Worm (Caenorhabditis elegans) whole organism, young adult: ENCODE data around the gene jac-1.
A peak's percentile ranks its signal among the peaks of the same experiment; 100 is the strongest.

Experiments used
- B0019.2 ChIP-seq: fragments of 200-800 bp; sonication (Bioruptor generic); conservative IDR thresholded peaks from 2 replicates; pipeline ENCODE4 v1.3.6; 2022; ENCODE audit warnings: missing genetic modification reagents, missing genetic modification characterization, missing compliant biosample characterization
- D2030.7 ChIP-seq: fragments of 200-800 bp; sonication (Bioruptor generic); IDR thresholded peaks from 2 replicates; pipeline ENCODE4 v1.3.6; 2022; ENCODE audit warnings: missing genetic modification reagents, missing genetic modification characterization, missing compliant biosample characterization
- F23B12.7 ChIP-seq: sonication (generic microtip); optimal IDR thresholded peaks from 2 replicates; lab custom pipeline; 2017; ENCODE audit warnings: missing genetic modification characterization, mild to moderate bottlenecking, missing compliant biosample characterization, antibody characterized with exemption, moderate library complexity; ENCODE audit not compliant: insufficient read depth
- F33H1.4 ChIP-seq: fragments of 200-800 bp; sonication (Bioruptor generic); IDR thresholded peaks from 2 replicates; pipeline ENCODE4 v1.3.6; 2022; ENCODE audit warnings: missing genetic modification reagents, missing genetic modification characterization, missing compliant biosample characterization
- F55B11.4 ChIP-seq: sonication (generic microtip); optimal IDR thresholded peaks from 2 replicates; lab custom pipeline; 2016; ENCODE audit warnings: missing compliant biosample characterization, missing genetic modification characterization, borderline replicate concordance; ENCODE audit not compliant: insufficient read depth
- F57C9.4 ChIP-seq: sonication (generic microtip); optimal IDR thresholded peaks from 2 replicates; lab custom pipeline; 2017; ENCODE audit warnings: mild to moderate bottlenecking, missing genetic modification characterization, missing compliant biosample characterization
- K11D2.4 ChIP-seq: fragments of 200-800 bp; sonication (Bioruptor generic); IDR thresholded peaks from 2 replicates; pipeline ENCODE4 v1.3.6; 2022; ENCODE audit warnings: missing genetic modification reagents, missing genetic modification characterization, missing compliant biosample characterization
- Y53F4B.3 ChIP-seq: fragments of 200-800 bp; sonication (Bioruptor generic); IDR thresholded peaks from 2 replicates; pipeline ENCODE4 v1.3.6; 2022; ENCODE audit warnings: missing genetic modification reagents, missing genetic modification characterization, missing compliant biosample characterization
- Y67H2A.10 ChIP-seq: fragments of 200-800 bp; sonication (Bioruptor generic); conservative IDR thresholded peaks from 2 replicates; pipeline ENCODE4 v1.3.6; 2022; ENCODE audit warnings: missing genetic modification reagents, missing genetic modification characterization, missing compliant biosample characterization
- Y79H2A.3 ChIP-seq: fragments of 200-800 bp; sonication (Bioruptor generic); conservative IDR thresholded peaks from 2 replicates; pipeline ENCODE4 v1.3.6; 2022; ENCODE audit warnings: missing genetic modification reagents, missing genetic modification characterization, missing compliant biosample characterization
- ZK185.1 ChIP-seq: sonication (generic microtip); optimal IDR thresholded peaks from 2 replicates; lab custom pipeline; 2016; ENCODE audit warnings: mild to moderate bottlenecking, missing genetic modification characterization, missing compliant biosample characterization; ENCODE audit not compliant: poor library complexity, severe bottlenecking
- aptf-2 ChIP-seq: fragments of 200-800 bp; sonication (Bioruptor generic); conservative IDR thresholded peaks from 2 replicates; pipeline ENCODE4 v1.3.6; 2022; ENCODE audit warnings: missing genetic modification reagents, missing genetic modification characterization, missing compliant biosample characterization
- atf-7 ChIP-seq: sonication (generic microtip); optimal IDR thresholded peaks from 2 replicates; lab custom pipeline; 2017; ENCODE audit warnings: mild to moderate bottlenecking, missing genetic modification characterization, missing compliant biosample characterization
- athp-1 ChIP-seq: sonication (generic microtip); optimal IDR thresholded peaks from 2 replicates; lab custom pipeline; 2017; ENCODE audit warnings: mild to moderate bottlenecking, missing genetic modification characterization, missing compliant biosample characterization
- attf-3 ChIP-seq: fragments of 200-800 bp; sonication (Bioruptor generic); conservative IDR thresholded peaks from 2 replicates; pipeline ENCODE4 v1.3.6; 2022; ENCODE audit warnings: missing genetic modification reagents, missing genetic modification characterization, missing compliant biosample characterization
- attf-5 ChIP-seq: fragments of 200-800 bp; sonication (Bioruptor generic); optimal IDR thresholded peaks from 2 replicates; lab custom pipeline; 2018; ENCODE audit warnings: mild to moderate bottlenecking, missing genetic modification characterization, missing compliant biosample characterization
- cebp-2 ChIP-seq: fragments of 200-800 bp; sonication (Bioruptor generic); IDR thresholded peaks from 2 replicates; pipeline ENCODE4 v1.3.6; 2022; ENCODE audit warnings: missing genetic modification characterization, missing compliant biosample characterization
- ceh-79 ChIP-seq: sonication (generic microtip); optimal IDR thresholded peaks from 2 replicates; lab custom pipeline; 2017; ENCODE audit warnings: mild to moderate bottlenecking, missing genetic modification characterization, missing compliant biosample characterization
- ceh-91 ChIP-seq: fragments of 200-800 bp; sonication (Bioruptor generic); IDR thresholded peaks from 2 replicates; pipeline ENCODE4 v1.3.6; 2022; ENCODE audit warnings: missing genetic modification reagents, missing genetic modification characterization, missing compliant biosample characterization
- die-1 ChIP-seq: sonication (generic microtip); optimal IDR thresholded peaks from 2 replicates; lab custom pipeline; 2016; ENCODE audit warnings: missing genotype, mild to moderate bottlenecking, missing genetic modification characterization, missing compliant biosample characterization
- dpl-1 ChIP-seq: fragments of 150-350 bp; optimal IDR thresholded peaks from 2 replicates; lab custom pipeline; 2014; ENCODE audit warnings: missing biosample characterization, missing genetic modification reagents, missing genetic modification characterization
- efl-1 ChIP-seq: fragments of 150-350 bp; optimal IDR thresholded peaks from 2 replicates; lab custom pipeline; 2014; ENCODE audit warnings: missing biosample characterization, missing genetic modification reagents, missing genetic modification characterization
- ets-4 ChIP-seq: fragments of 200-800 bp; sonication (Bioruptor generic); optimal IDR thresholded peaks from 2 replicates; lab custom pipeline; 2018; ENCODE audit warnings: mild to moderate bottlenecking, missing genetic modification characterization, missing compliant biosample characterization
- hmg-1.2 ChIP-seq: fragments of 200-800 bp; sonication (Bioruptor generic); IDR thresholded peaks from 2 replicates; pipeline ENCODE4 v1.3.6; 2022; ENCODE audit warnings: missing genetic modification reagents, missing genetic modification characterization, missing compliant biosample characterization
- hsf-1 ChIP-seq: fragments of 200-800 bp; sonication (Bioruptor generic); IDR thresholded peaks from 2 replicates; pipeline ENCODE4 v1.3.6; 2022; ENCODE audit warnings: missing genetic modification reagents, missing genetic modification characterization, missing compliant biosample characterization
- mes-4 ChIP-seq: sonication (generic microtip); optimal IDR thresholded peaks from 2 replicates; lab custom pipeline; 2016; ENCODE audit warnings: missing genotype, missing genetic modification characterization, missing compliant biosample characterization
- nhr-80 ChIP-seq: sonication (generic microtip); optimal IDR thresholded peaks from 2 replicates; lab custom pipeline; 2016; ENCODE audit warnings: missing genetic modification characterization, missing compliant biosample characterization
- sdz-38 ChIP-seq: sonication (generic microtip); optimal IDR thresholded peaks from 2 replicates; lab custom pipeline; 2016; ENCODE audit warnings: missing genotype, missing genetic modification characterization, missing compliant biosample characterization
- snpc-1.3 ChIP-seq: sonication (generic microtip); optimal IDR thresholded peaks from 2 replicates; lab custom pipeline; 2017; ENCODE audit warnings: missing genetic modification characterization, mild to moderate bottlenecking, missing compliant biosample characterization, antibody characterized with exemption, moderate library complexity, missing genotype, missing genetic modification reagents; ENCODE audit not compliant: insufficient read depth
- snpc-4 ChIP-seq, 5 experiments: fragments of 150-350 bp in 1 of 5; sonication (generic microtip) in 4 of 5; optimal IDR thresholded peaks; 2 replicates each; lab custom pipeline; 2014 to 2018; ENCODE audit warnings: missing genetic modification characterization in 5 of 5, missing biosample characterization in 3 of 5, antibody characterized with exemption in 2 of 5, mild to moderate bottlenecking in 2 of 5, missing compliant biosample characterization in 2 of 5, missing genotype in 2 of 5, moderate library complexity in 2 of 5, missing genetic modification reagents in 1 of 5
- sptf-2 ChIP-seq: fragments of 200-800 bp; sonication (Bioruptor generic); optimal IDR thresholded peaks from 2 replicates; lab custom pipeline; 2018; ENCODE audit warnings: mild to moderate bottlenecking, missing genetic modification characterization, missing compliant biosample characterization
- tbx-9 ChIP-seq: sonication (generic microtip); optimal IDR thresholded peaks from 2 replicates; lab custom pipeline; 2016; ENCODE audit warnings: borderline replicate concordance, missing genetic modification characterization, inconsistent platforms, missing compliant biosample characterization
- unc-130 ChIP-seq: sonication (generic microtip); optimal IDR thresholded peaks from 2 replicates; lab custom pipeline; 2016; ENCODE audit warnings: missing genetic modification reagents, missing genetic modification characterization, missing compliant biosample characterization
- unc-62 ChIP-seq: fragments of 150-350 bp; optimal IDR thresholded peaks from 2 replicates; lab custom pipeline; 2014; ENCODE audit warnings: missing biosample characterization, missing genetic modification reagents, missing genetic modification characterization
- xnd-1 ChIP-seq: sonication (generic microtip); optimal IDR thresholded peaks from 2 replicates; lab custom pipeline; 2016; ENCODE audit warnings: missing genotype, missing genetic modification reagents, missing genetic modification characterization, missing compliant biosample characterization
- zfh-2 ChIP-seq: fragments of 200-800 bp; sonication (Bioruptor generic); conservative IDR thresholded peaks from 2 replicates; pipeline ENCODE4 v1.3.6; 2022; ENCODE audit warnings: missing genetic modification reagents, missing genetic modification characterization, missing compliant biosample characterization
- zim-3 ChIP-seq: sonication (generic microtip); optimal IDR thresholded peaks from 2 replicates; lab custom pipeline; 2017; ENCODE audit warnings: mild to moderate bottlenecking, missing genetic modification characterization, moderate library complexity, missing compliant biosample characterization
- ztf-3 ChIP-seq: fragments of 200-800 bp; sonication (Bioruptor generic); optimal IDR thresholded peaks from 2 replicates; lab custom pipeline; 2018; ENCODE audit warnings: mild to moderate bottlenecking, missing genetic modification characterization, missing compliant biosample characterization
- ztf-6 ChIP-seq: fragments of 200-800 bp; sonication (Bioruptor generic); IDR thresholded peaks from 2 replicates; pipeline ENCODE4 v1.3.6; 2022; ENCODE audit warnings: missing genetic modification reagents, missing genetic modification characterization, missing compliant biosample characterization

The jac-1 gene

ce11 chrIV:16005472-16005871 is 21.2 kb downstream of the jac-1 start (continued):
- no peak for TF ChIP-seq snpc-1.3
- TF ChIP-seq snpc-4 (GFP tag; optimal IDR thresholded peaks at IDR 0.05; lab: Kevin White, UChicago): peak; percentile 34
- peak in 3 of 4 experiments; percentile 18 to 90 (median 64) for TF ChIP-seq snpc-4 (tag; optimal IDR thresholded peaks at IDR 0.05; lab: Kevin White, UChicago)
- no peak for TF ChIP-seq sdz-38 (tag; lab: Kevin White, UChicago)
- no peak for TF ChIP-seq ztf-6 (GFP tag; lab: Robert Waterston, UW)
- TF ChIP-seq nhr-80 (tag; lab: Kevin White, UChicago): no peak
- TF ChIP-seq die-1 (tag; lab: Kevin White, UChicago): no peak
- TF ChIP-seq ceh-79 (tag; lab: Kevin White, UChicago): no peak
- TF ChIP-seq ets-4: no peak
- TF ChIP-seq F33H1.4 (GFP tag; lab: Robert Waterston, UW): no peak
- no peak for TF ChIP-seq athp-1 (tag; lab: Kevin White, UChicago)
- peak; percentile 75 for TF ChIP-seq zfh-2 (GFP tag; lab: Robert Waterston, UW)

ce11 chrIV:16001058-16001457 is 25.6 kb downstream of the jac-1 start:
- TF ChIP-seq zfh-2 (GFP tag; lab: Robert Waterston, UW) (0 out of 2 replicates have a peak, but pooled peaks have one; percentile 26), cebp-2 (GFP tag; lab: Robert Waterston, UW) (no peak), snpc-4 (GFP tag; optimal IDR thresholded peaks at IDR 0.05; lab: Kevin White, UChicago) (no peak), snpc-4 (tag; optimal IDR thresholded peaks at IDR 0.05; lab: Kevin White, UChicago) (peak in 3 of 4 experiments; percentile 30 to 81 (median 49))

ce11 chrIV:15999692-16000091 is 27.0 kb downstream of the jac-1 start:
- TF ChIP-seq atf-7 (tag; lab: Kevin White, UChicago): no peak
- TF ChIP-seq zfh-2 (GFP tag; lab: Robert Waterston, UW): peak; percentile 62
- TF ChIP-seq K11D2.4 (GFP tag; lab: Robert Waterston, UW): no peak
- no peak for TF ChIP-seq mes-4 (tag; lab: Kevin White, UChicago)

- TF ChIP-seq ets-4: no peak
- no peak for TF ChIP-seq unc-62
- TF ChIP-seq Y67H2A.10: no peak
- no peak for TF ChIP-seq attf-3
- TF ChIP-seq sptf-2 (GFP tag; lab: Kevin White, UChicago): no peak
- no peak for TF ChIP-seq unc-130 (GFP tag; lab: Kevin White, UChicago)
- TF ChIP-seq ceh-91 (GFP tag; lab: Robert Waterston, UW): no peak
- no peak for TF ChIP-seq tbx-9 (tag; lab: Kevin White, UChicago)
- TF ChIP-seq athp-1 (tag; lab: Kevin White, UChicago): no peak
- TF ChIP-seq F57C9.4 (tag; lab: Kevin White, UChicago): no peak
- TF ChIP-seq ztf-3 (GFP tag; lab: Kevin White, UChicago): no peak
- no peak for TF ChIP-seq Y79H2A.3 (GFP tag; lab: Robert Waterston, UW)
- TF ChIP-seq D2030.7 (GFP tag; lab: Robert Waterston, UW): no peak
- no peak for TF ChIP-seq attf-5 (GFP tag; lab: Kevin White, UChicago)
- TF ChIP-seq zim-3 (tag; lab: Kevin White, UChicago): no peak
- TF ChIP-seq hmg-1.2 (GFP tag; lab: Robert Waterston, UW): no peak
- TF ChIP-seq ztf-6 (GFP tag; lab: Robert Waterston, UW): no peak
- TF ChIP-seq aptf-2 (GFP tag; lab: Robert Waterston, UW): no peak
- TF ChIP-seq ZK185.1 (tag; lab: Kevin White, UChicago): no peak
- TF ChIP-seq, all 124 proteins: peak for 0
Measured at ce11 chrIV:15997906-15998305, 28.7 kb downstream of the jac-1 start.

- TF ChIP-seq xnd-1 (tag; lab: Kevin White, UChicago): peak; percentile 11
- peak; percentile 83 for TF ChIP-seq efl-1 (GFP tag; lab: Kevin White, UChicago)
- no peak for TF ChIP-seq F55B11.4 (tag; lab: Kevin White, UChicago)
- peak; percentile 26 for TF ChIP-seq dpl-1 (GFP tag; lab: Kevin White, UChicago)
- no peak for TF ChIP-seq B0019.2
- TF ChIP-seq Y53F4B.3: no peak
- TF ChIP-seq hsf-1 (GFP tag; lab: Robert Waterston, UW): 0 out of 2 replicates have a peak, but pooled peaks have one; percentile 26
- TF ChIP-seq D2030.7 (GFP tag; lab: Robert Waterston, UW): 0 out of 2 replicates have a peak, but pooled peaks have one; percentile 18
- no peak for TF ChIP-seq F23B12.7 (tag; lab: Kevin White, UChicago)
- no peak for TF ChIP-seq snpc-4 (GFP tag; optimal IDR thresholded peaks at IDR 0.05; lab: Kevin White, UChicago)
- TF ChIP-seq snpc-4 (tag; optimal IDR thresholded peaks at IDR 0.05; lab: Kevin White, UChicago): peak in 1 of 4 experiments; percentile 34
- TF ChIP-seq, all 124 proteins: peak for 6
Measured at ce11 chrIV:15994505-15994904, 32.1 kb downstream of the jac-1 start, which contains the start of gene Y105C5B.20. Gene Y105C5B.20, minus strand, starts transcription at chrIV:15994605.
